Fruit fly (Drosophila melanogaster): ENCODE data around the gene CG5196.
A peak's percentile ranks its signal among the peaks of the same experiment; 100 is the strongest.

- TF ChIP-seq psq (GFP tag; optimal IDR thresholded peaks at IDR 0.05): no peak
- no peak for TF ChIP-seq CG9705 (GFP tag; optimal IDR thresholded peaks at IDR 0.05)
- TF ChIP-seq OdsH (GFP tag; optimal IDR thresholded peaks at IDR 0.05): no peak
- TF ChIP-seq Hnf4 (GFP tag; optimal IDR thresholded peaks at IDR 0.05): no peak
- TF ChIP-seq usp (GFP tag; optimal IDR thresholded peaks at IDR 0.05): no peak
- TF ChIP-seq Jra (GFP tag; optimal IDR thresholded peaks at IDR 0.05): no peak
- TF ChIP-seq h (GFP tag; optimal IDR thresholded peaks at IDR 0.05): peak; percentile 24
- no peak for TF ChIP-seq Myc (optimal IDR thresholded peaks at IDR 0.05)
- no peak for TF ChIP-seq lola (GFP tag; optimal IDR thresholded peaks at IDR 0.05)
- no peak for TF ChIP-seq ey (GFP tag; optimal IDR thresholded peaks at IDR 0.05)
Measured at dm6 chr3R:12398054-12398453, 10.1 kb upstream of the CG5196 start.
